Worm (Caenorhabditis elegans): ENCODE results near the gene ptr-25.

- TF ChIP-seq bed-3 (GFP tag; optimal IDR thresholded peaks at IDR 0.05) (no peak), M03D4.4 (tag; optimal IDR thresholded peaks at IDR 0.05) (no peak), mab-5 (tag; optimal IDR thresholded peaks at IDR 0.05) (no peak), elt-1 (tag; optimal IDR thresholded peaks at IDR 0.05; ENCODE audit: borderline replicate concordance, insufficient read depth) (no peak), snpc-4 (tag; optimal IDR thresholded peaks at IDR 0.05) (no peak), pha-4 (tag; optimal IDR thresholded peaks at IDR 0.05) (no peak), nhr-76 (tag; optimal IDR thresholded peaks at IDR 0.05) (no peak), drap-1 (GFP tag; optimal IDR thresholded peaks at IDR 0.05) (no peak)
Measured at ce11 chrIII:10488052-10488451, at the start of gene ptr-25.
